Worm (Caenorhabditis elegans) whole organism, late embryonic: ENCODE results near the gene M116.5.

ENCODE experiments used
- C08G9.2 ChIP-seq: sonication (generic microtip); optimal IDR thresholded peaks from 2 replicates; lab custom pipeline; 2016; ENCODE audit warnings: mild to moderate bottlenecking, missing genetic modification characterization, moderate library complexity, missing compliant biosample characterization
- C38D4.7 ChIP-seq: fragments of 200-800 bp; sonication (Bioruptor generic); optimal IDR thresholded peaks from 2 replicates; lab custom pipeline; 2018; ENCODE audit warnings: mild to moderate bottlenecking, missing genetic modification characterization, moderate library complexity, missing compliant biosample characterization
- K02D7.2 ChIP-seq: sonication (generic microtip); optimal IDR thresholded peaks from 2 replicates; lab custom pipeline; 2017; ENCODE audit warnings: mild to moderate bottlenecking, missing genetic modification characterization, missing compliant biosample characterization
- K09A11.1 ChIP-seq: sonication (generic microtip); optimal IDR thresholded peaks from 2 replicates; lab custom pipeline; 2017; ENCODE audit warnings: antibody characterized with exemption, mild to moderate bottlenecking, missing genetic modification characterization, missing compliant biosample characterization; ENCODE audit not compliant: insufficient read depth
- T23F11.4 ChIP-seq: fragments of 200-800 bp; sonication (Bioruptor generic); optimal IDR thresholded peaks from 2 replicates; lab custom pipeline; 2018; ENCODE audit warnings: mild to moderate bottlenecking, missing genetic modification characterization, missing compliant biosample characterization
- Y22D7AL.16 ChIP-seq: sonication (generic microtip); optimal IDR thresholded peaks from 2 replicates; lab custom pipeline; 2016; ENCODE audit warnings: missing genetic modification characterization, missing compliant biosample characterization
- ama-1 ChIP-seq: fragments of 150-350 bp; optimal IDR thresholded peaks from 2 replicates; lab custom pipeline; 2014
- ceh-19 ChIP-seq: fragments of 200-800 bp; sonication (Bioruptor generic); optimal IDR thresholded peaks from 2 replicates; lab custom pipeline; 2018; ENCODE audit warnings: mild to moderate bottlenecking, missing genetic modification characterization, missing compliant biosample characterization
- ceh-2 ChIP-seq: sonication (generic microtip); optimal IDR thresholded peaks from 2 replicates; lab custom pipeline; 2016; ENCODE audit warnings: missing genotype, missing genetic modification characterization, missing compliant biosample characterization
- ceh-34 ChIP-seq: sonication (generic microtip); optimal IDR thresholded peaks from 2 replicates; lab custom pipeline; 2016; ENCODE audit warnings: mild to moderate bottlenecking, missing genetic modification characterization, missing compliant biosample characterization
- ceh-9 ChIP-seq: sonication (generic microtip); optimal IDR thresholded peaks from 2 replicates; lab custom pipeline; 2016; ENCODE audit warnings: mild to moderate bottlenecking, missing genetic modification characterization, inconsistent platforms, missing compliant biosample characterization
- elt-2 ChIP-seq: sonication (generic microtip); optimal IDR thresholded peaks from 2 replicates; lab custom pipeline; 2016; ENCODE audit warnings: missing genetic modification reagents, missing genetic modification characterization, missing compliant biosample characterization
- elt-4 ChIP-seq: sonication (generic microtip); optimal IDR thresholded peaks from 2 replicates; lab custom pipeline; 2016; ENCODE audit warnings: missing genetic modification characterization, missing compliant biosample characterization
- fax-1 ChIP-seq: sonication (generic microtip); optimal IDR thresholded peaks from 2 replicates; lab custom pipeline; 2016; ENCODE audit warnings: missing genotype, missing genetic modification characterization, missing compliant biosample characterization
- fkh-10 ChIP-seq: fragments of 150-350 bp; optimal IDR thresholded peaks from 2 replicates; lab custom pipeline; 2014; ENCODE audit warnings: missing biosample characterization, missing genetic modification reagents, missing genetic modification characterization
- gmeb-2 ChIP-seq: sonication (generic microtip); optimal IDR thresholded peaks from 2 replicates; lab custom pipeline; 2016; ENCODE audit warnings: missing genetic modification characterization, inconsistent platforms, missing compliant biosample characterization
- hlh-13 ChIP-seq: fragments of 200-800 bp; sonication (Bioruptor generic); optimal IDR thresholded peaks from 2 replicates; lab custom pipeline; 2018; ENCODE audit warnings: mild to moderate bottlenecking, missing genetic modification characterization, missing compliant biosample characterization
- hlh-30 ChIP-seq: sonication (generic microtip); optimal IDR thresholded peaks from 2 replicates; lab custom pipeline; 2017; ENCODE audit warnings: antibody characterized with exemption, missing genetic modification characterization, missing compliant biosample characterization; ENCODE audit not compliant: insufficient read depth
- hlh-6 ChIP-seq: sonication (generic microtip); optimal IDR thresholded peaks from 2 replicates; lab custom pipeline; 2016; ENCODE audit warnings: missing genotype, missing genetic modification characterization, missing compliant biosample characterization
- lin-11 ChIP-seq: fragments of 200-800 bp; sonication (Bioruptor generic); optimal IDR thresholded peaks from 2 replicates; lab custom pipeline; 2018; ENCODE audit warnings: mild to moderate bottlenecking, missing genetic modification characterization, missing compliant biosample characterization
- madf-2 ChIP-seq: sonication (generic microtip); optimal IDR thresholded peaks from 2 replicates; lab custom pipeline; 2017; ENCODE audit warnings: missing genetic modification characterization, missing compliant biosample characterization
- mec-3 ChIP-seq: sonication (generic microtip); optimal IDR thresholded peaks from 2 replicates; lab custom pipeline; 2016; ENCODE audit warnings: borderline replicate concordance, missing genetic modification characterization, missing compliant biosample characterization
- nfya-1 ChIP-seq: sonication (generic microtip); optimal IDR thresholded peaks from 2 replicates; lab custom pipeline; 2017; ENCODE audit warnings: missing genetic modification characterization, mild to moderate bottlenecking, missing compliant biosample characterization, antibody characterized with exemption, moderate library complexity
- nhr-232 ChIP-seq: sonication (generic microtip); optimal IDR thresholded peaks from 2 replicates; lab custom pipeline; 2016; ENCODE audit warnings: missing genetic modification characterization, missing compliant biosample characterization
- odd-2 ChIP-seq: sonication (generic microtip); optimal IDR thresholded peaks from 2 replicates; lab custom pipeline; 2017; ENCODE audit warnings: antibody characterized with exemption, mild to moderate bottlenecking, missing genetic modification characterization, missing compliant biosample characterization
- pag-3 ChIP-seq: sonication (generic microtip); optimal IDR thresholded peaks from 2 replicates; lab custom pipeline; 2016; ENCODE audit warnings: missing compliant biosample characterization, missing genetic modification characterization, borderline replicate concordance
- pat-9 ChIP-seq: fragments of 200-800 bp; sonication (Bioruptor generic); optimal IDR thresholded peaks from 2 replicates; lab custom pipeline; 2018; ENCODE audit warnings: mild to moderate bottlenecking, missing genetic modification characterization, moderate library complexity, missing compliant biosample characterization
- pha-4 ChIP-seq: fragments of 150-350 bp; optimal IDR thresholded peaks from 2 replicates; lab custom pipeline; 2018; ENCODE audit warnings: missing biosample characterization, missing genetic modification reagents, missing genetic modification characterization
- pqm-1 ChIP-seq: sonication (generic microtip); optimal IDR thresholded peaks from 2 replicates; lab custom pipeline; 2016; ENCODE audit warnings: missing genetic modification characterization, missing compliant biosample characterization
- sdc-2 ChIP-seq: sonication (generic microtip); optimal IDR thresholded peaks from 2 replicates; lab custom pipeline; 2016; ENCODE audit warnings: missing genotype, missing genetic modification characterization, missing compliant biosample characterization
- tbx-2 ChIP-seq: sonication (generic microtip); optimal IDR thresholded peaks from 2 replicates; lab custom pipeline; 2016; ENCODE audit warnings: missing genetic modification characterization, missing compliant biosample characterization
- unc-3 ChIP-seq, 2 experiments: fragments of 200-800 bp in 1 of 2; sonication (Bioruptor generic) in 1 of 2; sonication (generic microtip) in 1 of 2; conservative IDR thresholded peaks in 1 of 2; optimal IDR thresholded peaks in 1 of 2; 2 replicates each; pipeline versions ENCODE4 v1.3.6 to Lab custom; 2016 to 2022; ENCODE audit warnings: missing compliant biosample characterization in 2 of 2, missing genetic modification characterization in 2 of 2, missing genetic modification reagents in 1 of 2
- unc-42 ChIP-seq: sonication (generic microtip); optimal IDR thresholded peaks from 2 replicates; lab custom pipeline; 2016; ENCODE audit warnings: missing genotype, missing genetic modification characterization, missing compliant biosample characterization
- unc-55 ChIP-seq: sonication (generic microtip); optimal IDR thresholded peaks from 2 replicates; lab custom pipeline; 2017; ENCODE audit warnings: missing biosample characterization, missing genetic modification reagents, missing genetic modification characterization

Gene M116.5

ce11 chrIV:8420961-8421360 is at the start of gene M116.5:
TSS of gene M116.5 (minus strand) at chrIV:8421061.
- TF ChIP-seq gmeb-2 (tag; lab: Kevin White, UChicago) = no peak
- no peak for TF ChIP-seq hlh-30 (tag; lab: Kevin White, UChicago)
- no peak for TF ChIP-seq ceh-2
- TF ChIP-seq mec-3 (tag; lab: Kevin White, UChicago) = no peak
- TF ChIP-seq elt-4 (tag; lab: Kevin White, UChicago) = no peak
- no peak for TF ChIP-seq ceh-34 (tag; lab: Kevin White, UChicago)
- TF ChIP-seq odd-2 (tag; lab: Kevin White, UChicago) = no peak
- TF ChIP-seq hlh-13 (GFP tag; lab: Kevin White, UChicago) = no peak
- TF ChIP-seq K02D7.2 (tag; lab: Kevin White, UChicago) = no peak
- no peak for TF ChIP-seq unc-55
- TF ChIP-seq elt-2 = no peak
- TF ChIP-seq T23F11.4 (GFP tag; lab: Kevin White, UChicago) = no peak
- no peak for TF ChIP-seq madf-2 (tag; lab: Kevin White, UChicago)
- no peak for TF ChIP-seq nfya-1 (tag; lab: Kevin White, UChicago)
- no peak for TF ChIP-seq pqm-1

- no peak for TF ChIP-seq unc-42 (tag; lab: Kevin White, UChicago)
- no peak for TF ChIP-seq K09A11.1
Measured at ce11 chrIV:8464187-8464586, 43.3 kb upstream of the M116.5 start.

- no peak for TF ChIP-seq lin-11 (tag; lab: Kevin White, UChicago)
- TF ChIP-seq hlh-6 (tag; lab: Kevin White, UChicago) = no peak
- no peak for TF ChIP-seq C38D4.7 (GFP tag; lab: Kevin White, UChicago)
- no peak for TF ChIP-seq ceh-2
- no peak for TF ChIP-seq tbx-2 (tag; lab: Kevin White, UChicago)
- no peak for TF ChIP-seq K09A11.1
- TF ChIP-seq pag-3 = no peak
- no peak for TF ChIP-seq fkh-10 (GFP tag; lab: Kevin White, UChicago)
- TF ChIP-seq C08G9.2 = no peak
- TF ChIP-seq ama-1 = no peak
- no peak for TF ChIP-seq odd-2 (tag; lab: Kevin White, UChicago)
- TF ChIP-seq ceh-19 = no peak
- TF ChIP-seq pha-4 (tag; lab: Kevin White, UChicago) = no peak
- TF ChIP-seq nhr-232 (tag; lab: Kevin White, UChicago) = no peak
- no peak for TF ChIP-seq nfya-1 (tag; lab: Kevin White, UChicago)
- TF ChIP-seq fax-1 = no peak
Measured at ce11 chrIV:8463716-8464115, 42.9 kb upstream of the M116.5 start, which contains the start of gene str-176. TSS of gene str-176 (minus strand) at chrIV:8463816.

ce11 chrIV:8463069-8463468 is 42.2 kb upstream of the M116.5 start:
- TF ChIP-seq unc-3 (GFP tag; conservative IDR thresholded peaks at IDR 0.05; lab: Robert Waterston, UW) = no peak
- no peak for TF ChIP-seq unc-3 (tag; optimal IDR thresholded peaks at IDR 0.05; lab: Kevin White, UChicago)
- TF ChIP-seq, all 69 proteins: peak for 0

ce11 chrIV:8462376-8462775 is 41.5 kb upstream of the M116.5 start:
- no peak for TF ChIP-seq pat-9 (tag; lab: Kevin White, UChicago)
- no peak for TF ChIP-seq sdc-2 (tag; lab: Kevin White, UChicago)
- no peak for TF ChIP-seq fkh-10 (GFP tag; lab: Kevin White, UChicago)
- no peak for TF ChIP-seq Y22D7AL.16 (tag; lab: Kevin White, UChicago)
- no peak for TF ChIP-seq ceh-9 (tag; lab: Kevin White, UChicago)
- TF ChIP-seq nhr-232 (tag; lab: Kevin White, UChicago) = no peak
- TF ChIP-seq unc-55 = no peak
